Fruit fly (Drosophila melanogaster): ENCODE results near the gene csw.

Gene csw

DNA sequence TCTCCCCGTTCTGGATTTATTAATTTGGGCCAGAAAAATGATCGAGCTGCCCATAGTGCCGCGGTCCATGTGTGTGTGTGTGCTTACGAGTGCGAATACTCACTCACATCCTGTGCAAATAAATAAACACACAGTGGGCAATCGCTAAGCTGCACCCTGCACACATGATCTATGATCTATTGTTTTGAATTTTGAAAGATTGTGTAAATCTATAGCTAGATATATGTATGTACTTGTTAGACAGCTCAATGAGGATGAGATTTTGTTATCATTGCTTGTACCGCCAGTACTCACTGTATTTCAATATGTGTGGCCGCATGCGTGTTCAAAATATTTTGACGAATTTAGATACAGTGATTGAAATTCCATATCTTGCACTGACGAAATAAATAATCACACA is 10.9 kb upstream of the csw start (continued):
- TF ChIP-seq Hr39 (optimal IDR thresholded peaks at IDR 0.05) (no peak), CG12071 (GFP tag; optimal IDR thresholded peaks at IDR 0.05) (peak; percentile 53), kah (GFP tag; optimal IDR thresholded peaks at IDR 0.05) (no peak), Bgb (GFP tag; IDR thresholded peaks at IDR 0.05; ENCODE audit: partially characterized antibody) (no peak), ERR (GFP tag; optimal IDR thresholded peaks at IDR 0.05) (no peak), CG18476 (GFP tag; optimal IDR thresholded peaks at IDR 0.05) (no peak), psq (GFP tag; optimal IDR thresholded peaks at IDR 0.05) (no peak), CG8478 (optimal IDR thresholded peaks at IDR 0.05) (no peak), Doc3 (GFP tag; IDR thresholded peaks at IDR 0.05; ENCODE audit: partially characterized antibody) (no peak), hb (GFP tag; IDR thresholded peaks at IDR 0.05; ENCODE audit: partially characterized antibody) (no peak), bsh (GFP tag; optimal IDR thresholded peaks at IDR 0.05) (peak in 1 of 2 experiments; percentile 61), gt (GFP tag; IDR thresholded peaks at IDR 0.05) (no peak), dan (GFP tag; IDR thresholded peaks at IDR 0.05) (no peak), Myb (GFP tag; optimal IDR thresholded peaks at IDR 0.05) (peak; percentile 28), CG14860 (GFP tag; IDR thresholded peaks at IDR 0.05; ENCODE audit: partially characterized antibody) (no peak), sim (GFP tag; IDR thresholded peaks at IDR 0.05) (no peak), nau (GFP tag; optimal IDR thresholded peaks at IDR 0.05) (no peak), CG10274 (GFP tag; optimal IDR thresholded peaks at IDR 0.05) (peak; percentile 27), CG15601 (tag; optimal IDR thresholded peaks at IDR 0.05) (no peak), odd (GFP tag; optimal IDR thresholded peaks at IDR 0.05) (no peak), Opbp (GFP tag; IDR thresholded peaks at IDR 0.05; ENCODE audit: partially characterized antibody) (no peak), sc (optimal IDR thresholded peaks at IDR 0.05) (no peak), sc (GFP tag; optimal IDR thresholded peaks at IDR 0.05) (no peak), slbo (GFP tag; IDR thresholded peaks at IDR 0.05) (peak; percentile 91), CHES-1-like (GFP tag; optimal IDR thresholded peaks at IDR 0.05) (peak; percentile 22), Xrp1 (GFP tag; IDR thresholded peaks at IDR 0.05) (peak; percentile 65), Fer1 (GFP tag; optimal IDR thresholded peaks at IDR 0.05) (peak; percentile 39), dm (GFP tag; optimal IDR thresholded peaks at IDR 0.05) (no peak), CG43689 (GFP tag; IDR thresholded peaks at IDR 0.05) (no peak), lov (optimal IDR thresholded peaks at IDR 0.05) (no peak), lov (GFP tag; IDR thresholded peaks at IDR 0.05) (no peak), CG2712 (tag; optimal IDR thresholded peaks at IDR 0.05) (peak; percentile 18), Hmx (GFP tag; optimal IDR thresholded peaks at IDR 0.05) (no peak), CG8388 (GFP tag; optimal IDR thresholded peaks at IDR 0.05) (no peak), CG18011 (GFP tag; optimal IDR thresholded peaks at IDR 0.05) (no peak), pnt (GFP tag; optimal IDR thresholded peaks at IDR 0.05) (peak; percentile 15), Sry-δ (GFP tag; optimal IDR thresholded peaks at IDR 0.05) (no peak), CG11696 (GFP tag; IDR thresholded peaks at IDR 0.05) (peak; percentile 52; the same call in 1 of the 2 replicates), CG8359 (GFP tag; optimal IDR thresholded peaks at IDR 0.05; ENCODE audit: borderline replicate concordance) (no peak), wor (GFP tag; IDR thresholded peaks at IDR 0.05) (no peak), z (GFP tag; IDR thresholded peaks at IDR 0.05) (no peak), jing (GFP tag; optimal IDR thresholded peaks at IDR 0.05) (no peak), Sox102F (GFP tag; optimal IDR thresholded peaks at IDR 0.05) (peak; percentile 25), gro (GFP tag; optimal IDR thresholded peaks at IDR 0.05) (peak; percentile 64), ham (GFP tag; IDR thresholded peaks at IDR 0.05) (no peak), Ets97D (GFP tag; optimal IDR thresholded peaks at IDR 0.05) (no peak), Camta (GFP tag; optimal IDR thresholded peaks at IDR 0.05) (no peak), corto (GFP tag; optimal IDR thresholded peaks at IDR 0.05) (no peak), kni (GFP tag; optimal IDR thresholded peaks at IDR 0.05) (no peak), Dfd (GFP tag; optimal IDR thresholded peaks at IDR 0.05) (no peak), CG11695 (GFP tag; IDR thresholded peaks at IDR 0.05) (no peak), seq (GFP tag; IDR thresholded peaks at IDR 0.05) (0 out of 2 replicates have a peak, but pooled peaks have one; percentile 16), CG14014 (GFP tag; IDR thresholded peaks at IDR 0.05) (peak; percentile 43; the same call in 1 of the 2 replicates)

Measured in whole organism, embryonic.